Fruit fly (Drosophila melanogaster): ENCODE data around the gene nonA-l.

DNA sequence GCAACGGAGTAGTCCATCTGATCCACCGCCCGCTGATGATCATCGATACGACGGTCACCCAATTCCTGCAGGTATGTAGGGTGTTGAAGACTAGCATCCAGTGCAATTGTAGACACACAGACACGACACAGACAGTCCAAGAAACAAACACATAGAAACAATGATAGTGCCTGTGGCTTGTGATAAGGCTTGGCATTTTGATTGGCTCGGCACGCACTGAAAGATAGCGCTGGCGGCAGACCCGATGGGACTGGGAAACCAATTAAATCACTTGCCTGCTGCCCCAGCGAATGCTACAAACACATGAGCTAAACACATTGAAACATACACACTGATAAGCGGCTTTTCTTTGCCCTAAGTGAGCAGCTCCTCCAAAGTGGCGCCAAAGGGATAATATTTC lies 7.3 kb upstream of the nonA-l start:
- no peak for TF ChIP-seq h (optimal IDR thresholded peaks at IDR 0.05)
- no peak for TF ChIP-seq ac (GFP tag; optimal IDR thresholded peaks at IDR 0.05)
- TF ChIP-seq CG17802 (tag; optimal IDR thresholded peaks at IDR 0.05), result no peak
- TF ChIP-seq CG30403 (GFP tag; optimal IDR thresholded peaks at IDR 0.05), result no peak
- TF ChIP-seq odd (GFP tag; optimal IDR thresholded peaks at IDR 0.05), result no peak
- TF ChIP-seq cas (GFP tag; IDR thresholded peaks at IDR 0.05), result no peak
- no peak for TF ChIP-seq Camta (GFP tag; optimal IDR thresholded peaks at IDR 0.05)
- TF ChIP-seq gsb (GFP tag; IDR thresholded peaks at IDR 0.05), result no peak
- TF ChIP-seq Fer3 (tag; optimal IDR thresholded peaks at IDR 0.05), result no peak
- no peak for TF ChIP-seq Hr39 (optimal IDR thresholded peaks at IDR 0.05)
- no peak for TF ChIP-seq tup (GFP tag; optimal IDR thresholded peaks at IDR 0.05)
- TF ChIP-seq Fer2 (tag; optimal IDR thresholded peaks at IDR 0.05), result no peak
- no peak for TF ChIP-seq grau (tag; optimal IDR thresholded peaks at IDR 0.05)
- no peak for TF ChIP-seq CG33213 (GFP tag; optimal IDR thresholded peaks at IDR 0.05)

Measured in whole organism, embryonic.